Fruit fly (Drosophila melanogaster) whole organism, embryonic: ENCODE data around the gene GstD7.
A peak's percentile ranks its signal among the peaks of the same experiment; 100 is the strongest.

Source experiments
- Bteb2 ChIP-seq: fragments of 200-800 bp; sonication (Bioruptor generic); optimal IDR thresholded peaks from 2 replicates; lab custom pipeline; 2016; ENCODE audit warnings: missing biosample characterization, missing genetic modification characterization
- CG1024 ChIP-seq: fragments of 200-800 bp; sonication (Bioruptor generic); IDR thresholded peaks from 2 replicates; pipeline ENCODE4 v1.3.6; 2022; ENCODE audit warnings: missing biosample characterization, missing genetic modification characterization
- CG12104 ChIP-seq: fragments of 200-800 bp; sonication (Bioruptor generic); optimal IDR thresholded peaks from 3 replicates; lab custom pipeline; 2016; ENCODE audit warnings: missing biosample characterization, missing genetic modification characterization
- CG1233 ChIP-seq: fragments of 200-800 bp; sonication (Bioruptor generic); optimal IDR thresholded peaks from 4 replicates; lab custom pipeline; 2018; ENCODE audit warnings: missing biosample characterization, mild to moderate bottlenecking, missing genetic modification characterization
- CG12391 ChIP-seq: fragments of 200-800 bp; sonication (Bioruptor generic); optimal IDR thresholded peaks from 3 replicates; lab custom pipeline; 2018; ENCODE audit warnings: missing biosample characterization, mild to moderate bottlenecking, missing genetic modification characterization, moderate library complexity
- CG13287 ChIP-seq: fragments of 200-800 bp; sonication (Bioruptor generic); IDR thresholded peaks from 2 replicates; pipeline ENCODE4 v1.3.6; 2022; ENCODE audit warnings: missing biosample characterization, missing genetic modification characterization; ENCODE audit not compliant: partially characterized antibody
- CG14050 ChIP-seq: fragments of 200-800 bp; sonication (Bioruptor generic); IDR thresholded peaks from 3 replicates; pipeline ENCODE4 v1.3.6; 2022; ENCODE audit warnings: missing biosample characterization, missing genetic modification characterization
- CG1647 ChIP-seq: fragments of 200-800 bp; sonication (Bioruptor generic); optimal IDR thresholded peaks from 3 replicates; lab custom pipeline; 2016; ENCODE audit warnings: missing biosample characterization, missing genetic modification characterization
- CG17568 ChIP-seq: fragments of 200-800 bp; sonication (Bioruptor generic); optimal IDR thresholded peaks from 2 replicates; lab custom pipeline; 2018; ENCODE audit warnings: missing biosample characterization, mild to moderate bottlenecking, missing genetic modification characterization, moderate library complexity
- CG17802 ChIP-seq: fragments of 200-800 bp; sonication (Bioruptor generic); optimal IDR thresholded peaks from 2 replicates; lab custom pipeline; 2018; ENCODE audit warnings: missing biosample characterization, mild to moderate bottlenecking, missing genetic modification characterization, moderate library complexity
- CG18476 ChIP-seq: fragments of 200-800 bp; sonication (Bioruptor generic); optimal IDR thresholded peaks from 2 replicates; lab custom pipeline; 2016; ENCODE audit warnings: missing biosample characterization, mild to moderate bottlenecking, missing genetic modification characterization
- CG2199 ChIP-seq: fragments of 200-800 bp; sonication (Bioruptor generic); IDR thresholded peaks from 3 replicates; pipeline ENCODE4 v1.3.6; 2022; ENCODE audit warnings: missing biosample characterization, missing genetic modification characterization
- CG2202 ChIP-seq: fragments of 200-800 bp; sonication (Bioruptor generic); optimal IDR thresholded peaks from 2 replicates; lab custom pipeline; 2018; ENCODE audit warnings: missing biosample characterization, mild to moderate bottlenecking, missing genetic modification characterization
- CG31388 ChIP-seq: fragments of 200-800 bp; sonication (Bioruptor generic); optimal IDR thresholded peaks from 2 replicates; lab custom pipeline; 2016; ENCODE audit warnings: missing biosample characterization, missing genetic modification characterization
- CG31441 ChIP-seq: fragments of 200-800 bp; sonication (Bioruptor generic); IDR thresholded peaks from 2 replicates; pipeline ENCODE4 v1.3.6; 2022; ENCODE audit warnings: missing biosample characterization, missing genetic modification characterization
- CG4820 ChIP-seq: fragments of 200-800 bp; sonication (Bioruptor generic); optimal IDR thresholded peaks from 3 replicates; lab custom pipeline; 2016; ENCODE audit warnings: missing biosample characterization, missing genetic modification characterization
- CG5953 ChIP-seq: fragments of 200-800 bp; sonication (Bioruptor generic); IDR thresholded peaks from 2 replicates; pipeline ENCODE4 v1.3.6; 2022; ENCODE audit warnings: missing biosample characterization, missing genetic modification characterization
- CG6272 ChIP-seq: fragments of 200-800 bp; sonication (Bioruptor generic); IDR thresholded peaks from 2 replicates; pipeline ENCODE4 v1.3.6; 2022; ENCODE audit warnings: missing biosample characterization, missing genetic modification characterization
- CG6854 ChIP-seq: fragments of 200-800 bp; sonication (Bioruptor generic); optimal IDR thresholded peaks from 3 replicates; lab custom pipeline; 2017; ENCODE audit warnings: missing biosample characterization, mild to moderate bottlenecking, missing genetic modification characterization
- CG7987 ChIP-seq: fragments of 200-800 bp; sonication (Bioruptor generic); optimal IDR thresholded peaks from 2 replicates; lab custom pipeline; 2018; ENCODE audit warnings: missing biosample characterization, mild to moderate bottlenecking, missing genetic modification characterization, moderate library complexity
- CG9609 ChIP-seq: fragments of 200-800 bp; sonication (Bioruptor generic); optimal IDR thresholded peaks from 3 replicates; lab custom pipeline; 2016; ENCODE audit warnings: missing biosample characterization, missing genetic modification characterization
- CoRest ChIP-seq: fragments of 200-800 bp; sonication (Bioruptor generic); optimal IDR thresholded peaks from 3 replicates; lab custom pipeline; 2018; ENCODE audit warnings: missing biosample characterization, mild to moderate bottlenecking, missing genetic modification characterization, moderate library complexity
- Dad ChIP-seq: fragments of 200-800 bp; sonication (Bioruptor generic); optimal IDR thresholded peaks from 3 replicates; lab custom pipeline; 2016; ENCODE audit warnings: missing biosample characterization, missing genetic modification characterization
- Dbx ChIP-seq: fragments of 200-800 bp; sonication (Bioruptor generic); IDR thresholded peaks from 3 replicates; pipeline ENCODE4 v1.3.6; 2022; ENCODE audit warnings: missing biosample characterization, missing genetic modification characterization
- E2f2 ChIP-seq: fragments of 200-800 bp; sonication (Bioruptor generic); IDR thresholded peaks from 2 replicates; pipeline ENCODE4 v1.3.6; 2022; ENCODE audit warnings: missing biosample characterization, missing genetic modification characterization
- Elba2 ChIP-seq: fragments of 200-800 bp; sonication (Bioruptor generic); optimal IDR thresholded peaks from 3 replicates; lab custom pipeline; 2016; ENCODE audit warnings: missing biosample characterization, missing genetic modification characterization
- Hand ChIP-seq: fragments of 200-800 bp; sonication (Bioruptor generic); optimal IDR thresholded peaks from 2 replicates; lab custom pipeline; 2017; ENCODE audit warnings: mild to moderate bottlenecking, missing biosample characterization, missing genetic modification reagents, missing genetic modification characterization
- Oli ChIP-seq: fragments of 200-800 bp; sonication (Bioruptor generic); optimal IDR thresholded peaks from 2 replicates; lab custom pipeline; 2018; ENCODE audit warnings: missing biosample characterization, mild to moderate bottlenecking, missing genetic modification characterization, moderate library complexity
- TFAM ChIP-seq: fragments of 200-800 bp; sonication (Bioruptor generic); optimal IDR thresholded peaks from 2 replicates; lab custom pipeline; 2017; ENCODE audit warnings: missing biosample characterization, missing genetic modification characterization, inconsistent platforms
- abd-A ChIP-seq: fragments of 200-800 bp; sonication (Bioruptor generic); optimal IDR thresholded peaks from 3 replicates; lab custom pipeline; 2019; ENCODE audit warnings: missing biosample characterization, mild to moderate bottlenecking, missing genetic modification characterization, moderate library complexity
- bsh ChIP-seq, 2 experiments: fragments of 200-800 bp; sonication (Bioruptor generic); optimal IDR thresholded peaks; 2 replicates each; lab custom pipeline; 2017 to 2018; ENCODE audit warnings: mild to moderate bottlenecking in 2 of 2, missing biosample characterization in 2 of 2, missing genetic modification characterization in 2 of 2, moderate library complexity in 1 of 2
- cg ChIP-seq: fragments of 200-800 bp; sonication (Bioruptor generic); optimal IDR thresholded peaks from 3 replicates; lab custom pipeline; 2019; ENCODE audit warnings: missing biosample characterization, mild to moderate bottlenecking, missing genetic modification characterization, moderate library complexity
- dati ChIP-seq: fragments of 200-800 bp; sonication (Bioruptor generic); IDR thresholded peaks from 2 replicates; pipeline ENCODE4 v1.3.6; 2022; ENCODE audit warnings: missing biosample characterization, missing genetic modification characterization
- dysf ChIP-seq: fragments of 200-800 bp; sonication (Bioruptor generic); IDR thresholded peaks from 3 replicates; pipeline ENCODE4 v1.3.6; 2022; ENCODE audit warnings: missing biosample characterization, missing genetic modification characterization
- gce ChIP-seq: fragments of 200-800 bp; sonication (Bioruptor generic); IDR thresholded peaks from 3 replicates; pipeline ENCODE4 v1.3.6; 2022; ENCODE audit warnings: missing biosample characterization, missing genetic modification characterization
- gem ChIP-seq: fragments of 200-800 bp; sonication (Bioruptor generic); optimal IDR thresholded peaks from 2 replicates; lab custom pipeline; 2019; ENCODE audit warnings: missing biosample characterization, mild to moderate bottlenecking, missing genetic modification characterization, moderate library complexity
- gsb-n ChIP-seq: fragments of 200-800 bp; sonication (Bioruptor generic); optimal IDR thresholded peaks from 3 replicates; lab custom pipeline; 2018; ENCODE audit warnings: missing biosample characterization, mild to moderate bottlenecking, missing genetic modification characterization
- knrl ChIP-seq: fragments of 200-800 bp; sonication (Bioruptor generic); IDR thresholded peaks from 3 replicates; pipeline ENCODE4 v1.3.6; 2022; ENCODE audit warnings: missing biosample characterization, missing genetic modification characterization; ENCODE audit not compliant: partially characterized antibody
- lola ChIP-seq, 3 experiments: fragments of >200 bp in 2 of 3; fragments of 200-800 bp in 1 of 3; sonication (Bioruptor generic) in 1 of 3; optimal IDR thresholded peaks; 2 replicates each; lab custom pipeline; 2017 to 2019; ENCODE audit warnings: missing biosample characterization in 3 of 3, missing genetic modification characterization in 3 of 3, mild to moderate bottlenecking in 1 of 3, moderate library complexity in 1 of 3
- org-1 ChIP-seq: fragments of 200-800 bp; sonication (Bioruptor generic); optimal IDR thresholded peaks from 2 replicates; lab custom pipeline; 2017; ENCODE audit warnings: missing biosample characterization, missing genetic modification characterization
- pan ChIP-seq, 4 experiments: fragments of >200 bp in 3 of 4; fragments of 200-800 bp in 1 of 4; sonication (Bioruptor generic) in 1 of 4; optimal IDR thresholded peaks in 3 of 4; IDR thresholded peaks in 1 of 4; 2 replicates each; pipeline versions ENCODE4 v1.3.6 to Lab custom; 2017 to 2022; ENCODE audit warnings: missing biosample characterization in 2 of 4, missing genetic modification characterization in 2 of 4, mixed read lengths in 1 of 4
- pita ChIP-seq: fragments of 200-800 bp; sonication (Bioruptor generic); optimal IDR thresholded peaks from 2 replicates; lab custom pipeline; 2017; ENCODE audit warnings: missing biosample characterization, mild to moderate bottlenecking, missing genetic modification characterization
- pros ChIP-seq: fragments of 200-800 bp; sonication (Bioruptor generic); optimal IDR thresholded peaks from 3 replicates; lab custom pipeline; 2019; ENCODE audit warnings: missing biosample characterization, mild to moderate bottlenecking, missing genetic modification characterization, moderate library complexity
- slou ChIP-seq: fragments of 200-800 bp; sonication (Bioruptor generic); optimal IDR thresholded peaks from 3 replicates; lab custom pipeline; 2016; ENCODE audit warnings: missing biosample characterization, missing genetic modification characterization
- stwl ChIP-seq: fragments of 200-800 bp; sonication (Bioruptor generic); optimal IDR thresholded peaks from 3 replicates; lab custom pipeline; 2018; ENCODE audit warnings: missing biosample characterization, mild to moderate bottlenecking, missing genetic modification characterization, moderate library complexity
- tio ChIP-seq: fragments of 200-800 bp; sonication (Bioruptor generic); optimal IDR thresholded peaks from 2 replicates; lab custom pipeline; 2017; ENCODE audit warnings: missing biosample characterization, missing genetic modification characterization, inconsistent platforms
- trem ChIP-seq: fragments of 200-800 bp; optimal IDR thresholded peaks from 3 replicates; lab custom pipeline; 2019; ENCODE audit warnings: missing biosample characterization, mild to moderate bottlenecking, missing genetic modification characterization, moderate library complexity
- unc-4 ChIP-seq: fragments of 200-800 bp; sonication (Bioruptor generic); IDR thresholded peaks from 2 replicates; pipeline ENCODE4 v1.3.6; 2022; ENCODE audit warnings: missing biosample characterization, missing genetic modification characterization; ENCODE audit not compliant: partially characterized antibody
- yki ChIP-seq: fragments of >200 bp; optimal IDR thresholded peaks from 3 replicates; lab custom pipeline; 2018

GstD7 gene

dm6 chr3R:12425510-12426309, 47.4 kb downstream of the GstD7 start, which contains the start of gene Pp1-87B (continued):
- TF ChIP-seq gem (tag; lab: Kevin White, UChicago): no peak
- no peak for TF ChIP-seq CG31388 (GFP tag; lab: Kevin White, UChicago)
- TF ChIP-seq CG12391 (tag; lab: Kevin White, UChicago): peak; percentile 20
- TF ChIP-seq CG4820 (GFP tag; lab: Kevin White, UChicago): no peak
- TF ChIP-seq pros: no peak
- no peak for TF ChIP-seq CG1233 (GFP tag; lab: Kevin White, UChicago)
- TF ChIP-seq Elba2 (GFP tag; lab: Kevin White, UChicago): peak; percentile 98
- no peak for TF ChIP-seq cg
- TF ChIP-seq CG1647: no peak
- TF ChIP-seq E2f2 (GFP tag; lab: Robert Waterston, UW): no peak
- TF ChIP-seq pita (GFP tag; lab: Kevin White, UChicago): no peak
- TF ChIP-seq Oli: no peak
- no peak for TF ChIP-seq CG17802 (tag; lab: Kevin White, UChicago)
- no peak for TF ChIP-seq CG1024 (GFP tag; lab: Robert Waterston, UW)
- no peak for TF ChIP-seq CG13287 (GFP tag; lab: Robert Waterston, UW)
- no peak for TF ChIP-seq unc-4 (GFP tag; lab: Robert Waterston, UW)
- TF ChIP-seq TFAM: no peak
- no peak for TF ChIP-seq CG6854 (GFP tag; lab: Kevin White, UChicago)
- TF ChIP-seq pan (optimal IDR thresholded peaks at IDR 0.05; lab: Kevin White, UChicago): no peak
- TF ChIP-seq pan (GFP tag; optimal IDR thresholded peaks at IDR 0.05 in 1 of 2, IDR thresholded peaks at IDR 0.05 in 1 of 2): no peak
- no peak for TF ChIP-seq CG14050 (GFP tag; lab: Robert Waterston, UW)
- no peak for TF ChIP-seq dati (GFP tag; lab: Robert Waterston, UW)
- TF ChIP-seq CoRest (tag; lab: Kevin White, UChicago): peak; percentile 63
- TF ChIP-seq CG18476 (GFP tag; lab: Kevin White, UChicago): no peak
- TF ChIP-seq slou (GFP tag; lab: Kevin White, UChicago): no peak
- TF ChIP-seq org-1 (GFP tag; lab: Kevin White, UChicago): no peak
- peak; percentile 25; the same call in 1 of the 2 replicates for TF ChIP-seq CG31441 (GFP tag; lab: Robert Waterston, UW)
- TF ChIP-seq knrl (GFP tag; lab: Robert Waterston, UW): peak; percentile 43; the same call in 2 of the 3 replicates
- no peak for TF ChIP-seq abd-A (tag; lab: Kevin White, UChicago)
- no peak for TF ChIP-seq CG2202
- TF ChIP-seq lola (GFP tag; optimal IDR thresholded peaks at IDR 0.05; lab: Kevin White, UChicago): peak in 1 of 3 experiments; percentile 28
- TF ChIP-seq gce (GFP tag; lab: Robert Waterston, UW): no peak
- no peak for TF ChIP-seq Dbx (GFP tag; lab: Robert Waterston, UW)
- no peak for TF ChIP-seq Dad
- no peak for TF ChIP-seq yki
- no peak for TF ChIP-seq CG2199 (GFP tag; lab: Robert Waterston, UW)
- TF ChIP-seq CG17568: no peak
- TF ChIP-seq CG12104 (GFP tag; lab: Kevin White, UChicago): peak; percentile 36
- TF ChIP-seq CG5953: no peak
- TF ChIP-seq tio: no peak
- TF ChIP-seq CG9609 (GFP tag; lab: Kevin White, UChicago): peak; percentile 30
- TF ChIP-seq stwl (tag; lab: Kevin White, UChicago): peak; percentile 46
- no peak for TF ChIP-seq bsh (GFP tag; optimal IDR thresholded peaks at IDR 0.05; lab: Kevin White, UChicago)
- no peak for TF ChIP-seq CG7987
- no peak for TF ChIP-seq CG6272
- no peak for TF ChIP-seq Hand (GFP tag; lab: Kevin White, UChicago)
- no peak for TF ChIP-seq gsb-n (tag; lab: Kevin White, UChicago)
- TF ChIP-seq dysf (GFP tag; lab: Robert Waterston, UW): 0 out of 3 replicates have a peak, but pooled peaks have one; percentile 7
- no peak for TF ChIP-seq Bteb2
- TF ChIP-seq trem: peak; percentile 28
